Worm (Caenorhabditis elegans) whole organism, L1 larva: ENCODE data around the gene lsm-4.

Experiments used
- C16A3.4 ChIP-seq: fragments of 150-350 bp; optimal IDR thresholded peaks from 2 replicates; lab custom pipeline; 2014; ENCODE audit warnings: missing biosample characterization, missing genetic modification characterization
- aha-1 ChIP-seq: fragments of 150-350 bp; optimal IDR thresholded peaks from 2 replicates; lab custom pipeline; 2014; ENCODE audit warnings: missing biosample characterization, missing genetic modification characterization
- alr-1 ChIP-seq: fragments of 200-800 bp; sonication (Bioruptor generic); optimal IDR thresholded peaks from 2 replicates; lab custom pipeline; 2018; ENCODE audit warnings: borderline replicate concordance, mild to moderate bottlenecking, missing genetic modification characterization, missing compliant biosample characterization
- ama-1 ChIP-seq: fragments of 150-350 bp; optimal IDR thresholded peaks from 2 replicates; lab custom pipeline; 2014
- ceh-63 ChIP-seq: fragments of 200-800 bp; sonication (Bioruptor generic); optimal IDR thresholded peaks from 2 replicates; lab custom pipeline; 2018; ENCODE audit warnings: mild to moderate bottlenecking, missing genetic modification characterization, missing compliant biosample characterization
- ceh-88 ChIP-seq: fragments of 200-800 bp; sonication (Bioruptor generic); IDR thresholded peaks from 2 replicates; pipeline ENCODE4 v1.3.6; 2022; ENCODE audit warnings: missing genetic modification characterization, missing compliant biosample characterization
- dpl-1 ChIP-seq, 3 experiments: fragments of 150-350 bp in 2 of 3; sonication (generic microtip) in 1 of 3; optimal IDR thresholded peaks; 2 replicates each; lab custom pipeline; 2014 to 2017; ENCODE audit warnings: missing biosample characterization in 3 of 3, missing genetic modification characterization in 3 of 3, missing genetic modification reagents in 3 of 3
- dsc-1 ChIP-seq: sonication (generic microtip); optimal IDR thresholded peaks from 2 replicates; lab custom pipeline; 2016; ENCODE audit warnings: mild to moderate bottlenecking, missing genetic modification characterization, missing compliant biosample characterization
- efl-1 ChIP-seq, 4 experiments: fragments of 150-350 bp; optimal IDR thresholded peaks in 3 of 4; peaks in 1 of 4; 1 replicate in 1 of 4; 2 replicates in 3 of 4; lab custom pipeline; 2014; ENCODE audit warnings: missing biosample characterization in 2 of 4, missing genetic modification characterization in 2 of 4, missing genetic modification reagents in 2 of 4
- elt-2 ChIP-seq: sonication (generic microtip); optimal IDR thresholded peaks from 2 replicates; lab custom pipeline; 2016; ENCODE audit warnings: missing genetic modification characterization, mild to moderate bottlenecking, inconsistent platforms, missing compliant biosample characterization, missing genetic modification reagents
- elt-3 ChIP-seq, 6 experiments: fragments of 150-350 bp in 1 of 6; sonication (generic microtip); optimal IDR thresholded peaks; 2 replicates each; lab custom pipeline; 2017 to 2018; ENCODE audit warnings: missing biosample characterization in 6 of 6, missing genetic modification characterization in 6 of 6, inconsistent platforms in 1 of 6
- fkh-10 ChIP-seq: sonication (generic microtip); optimal IDR thresholded peaks from 2 replicates; lab custom pipeline; 2017; ENCODE audit warnings: missing biosample characterization, missing genetic modification reagents, missing genetic modification characterization
- grh-1 ChIP-seq: fragments of 200-800 bp; sonication (Bioruptor generic); IDR thresholded peaks from 2 replicates; pipeline ENCODE4 v1.3.6; 2022; ENCODE audit warnings: missing genetic modification reagents, missing genetic modification characterization, missing compliant biosample characterization
- hpl-2 ChIP-seq: fragments of 150-350 bp; optimal IDR thresholded peaks from 2 replicates; lab custom pipeline; 2014; ENCODE audit warnings: missing biosample characterization, missing genetic modification reagents, missing genetic modification characterization
- isw-1 ChIP-seq: fragments of 200-800 bp; sonication (Bioruptor generic); IDR thresholded peaks from 2 replicates; pipeline ENCODE4 v1.3.6; 2022; ENCODE audit warnings: missing genetic modification characterization, missing compliant biosample characterization
- lin-14 ChIP-seq: fragments of 200-800 bp; sonication (Bioruptor generic); optimal IDR thresholded peaks from 2 replicates; lab custom pipeline; 2018; ENCODE audit warnings: mild to moderate bottlenecking, missing genetic modification characterization, moderate library complexity, missing compliant biosample characterization
- lin-35 ChIP-seq, 2 experiments: fragments of 150-350 bp; optimal IDR thresholded peaks; 2 replicates each; lab custom pipeline; 2014; ENCODE audit warnings: missing biosample characterization in 2 of 2, missing genetic modification characterization in 2 of 2, missing genetic modification reagents in 2 of 2
- lir-3 ChIP-seq: sonication (generic microtip); optimal IDR thresholded peaks from 2 replicates; lab custom pipeline; 2016; ENCODE audit warnings: mild to moderate bottlenecking, missing genetic modification characterization, moderate library complexity, missing compliant biosample characterization; ENCODE audit not compliant: poor library complexity
- lsy-2 ChIP-seq, 2 experiments: fragments of 150-350 bp; optimal IDR thresholded peaks; 2 replicates each; lab custom pipeline; 2014; ENCODE audit warnings: missing biosample characterization in 2 of 2, missing genetic modification characterization in 2 of 2
- mab-9 ChIP-seq: fragments of 200-800 bp; sonication (Bioruptor generic); IDR thresholded peaks from 2 replicates; pipeline ENCODE4 v1.3.6; 2022; ENCODE audit warnings: missing genetic modification reagents, missing genetic modification characterization, missing compliant biosample characterization
- mdl-1 ChIP-seq, 2 experiments: fragments of 150-350 bp; optimal IDR thresholded peaks; 2 replicates each; lab custom pipeline; 2014 to 2017; ENCODE audit warnings: missing biosample characterization in 2 of 2, missing genetic modification characterization in 2 of 2, inconsistent platforms in 1 of 2
- mep-1 ChIP-seq: fragments of 150-350 bp; optimal IDR thresholded peaks from 2 replicates; lab custom pipeline; 2014; ENCODE audit warnings: missing biosample characterization, missing genetic modification characterization
- nhr-19 ChIP-seq: fragments of 200-800 bp; sonication (Bioruptor generic); conservative IDR thresholded peaks from 2 replicates; pipeline ENCODE4 v1.3.6; 2022; ENCODE audit warnings: missing genetic modification characterization, missing compliant biosample characterization
- nhr-20 ChIP-seq: sonication (generic microtip); optimal IDR thresholded peaks from 2 replicates; lab custom pipeline; 2016; ENCODE audit warnings: mild to moderate bottlenecking, missing genetic modification characterization, missing compliant biosample characterization
- nhr-28 ChIP-seq: fragments of 150-350 bp; optimal IDR thresholded peaks from 2 replicates; lab custom pipeline; 2014; ENCODE audit warnings: missing biosample characterization, missing genetic modification characterization
- nhr-71 ChIP-seq: sonication (generic microtip); optimal IDR thresholded peaks from 2 replicates; lab custom pipeline; 2016; ENCODE audit warnings: mild to moderate bottlenecking, missing genetic modification characterization, moderate library complexity, missing compliant biosample characterization
- nhr-77 ChIP-seq: fragments of 150-350 bp; optimal IDR thresholded peaks from 2 replicates; lab custom pipeline; 2014; ENCODE audit warnings: missing biosample characterization, missing genetic modification characterization
- nhr-84 ChIP-seq: sonication (generic microtip); optimal IDR thresholded peaks from 2 replicates; lab custom pipeline; 2017; ENCODE audit warnings: missing biosample characterization, missing genetic modification characterization
- nhr-85 ChIP-seq: sonication (generic microtip); peaks from one replicate; lab custom pipeline; 2016; ENCODE audit warnings: missing genetic modification characterization, inconsistent platforms, missing compliant biosample characterization
- pag-3 ChIP-seq: sonication (generic microtip); optimal IDR thresholded peaks from 2 replicates; lab custom pipeline; 2017; ENCODE audit warnings: missing genetic modification characterization, mild to moderate bottlenecking, missing compliant biosample characterization, antibody characterized with exemption, borderline replicate concordance; ENCODE audit not compliant: insufficient read depth
- pqm-1 ChIP-seq: sonication (generic microtip); optimal IDR thresholded peaks from 3 replicates; lab custom pipeline; 2017; ENCODE audit warnings: missing biosample characterization, missing genetic modification characterization
- snpc-4 ChIP-seq: fragments of 150-350 bp; optimal IDR thresholded peaks from 2 replicates; lab custom pipeline; 2014; ENCODE audit warnings: missing biosample characterization, missing genetic modification characterization
- swsn-7 ChIP-seq: sonication (generic microtip); optimal IDR thresholded peaks from 2 replicates; lab custom pipeline; 2016; ENCODE audit warnings: missing genetic modification characterization, missing compliant biosample characterization
- tlp-1 ChIP-seq: fragments of 150-350 bp; optimal IDR thresholded peaks from 2 replicates; lab custom pipeline; 2014; ENCODE audit warnings: missing biosample characterization, missing genetic modification characterization
- unc-98 ChIP-seq: fragments of 200-800 bp; sonication (Bioruptor generic); IDR thresholded peaks from 2 replicates; pipeline ENCODE4 v1.3.6; 2022; ENCODE audit warnings: missing genetic modification characterization, missing compliant biosample characterization
- vab-15 ChIP-seq: sonication (generic microtip); optimal IDR thresholded peaks from 2 replicates; lab custom pipeline; 2017; ENCODE audit warnings: missing genotype, mild to moderate bottlenecking, missing genetic modification characterization, missing compliant biosample characterization
- zag-1 ChIP-seq: fragments of 150-350 bp; optimal IDR thresholded peaks from 2 replicates; lab custom pipeline; 2014; ENCODE audit warnings: missing biosample characterization, missing genetic modification characterization
- ztf-4 ChIP-seq: fragments of 150-350 bp; optimal IDR thresholded peaks from 2 replicates; lab custom pipeline; 2014; ENCODE audit warnings: missing biosample characterization, missing genetic modification characterization

Gene lsm-4

ce11 chrII:7238248-7238647 lies 14.7 kb downstream of the lsm-4 start, which contains the start of gene aqp-1:
TSS of gene aqp-1 (minus strand) at chrII:7238349.
- no peak for TF ChIP-seq nhr-77
- peak in 1 of 2 experiments; percentile 2 for TF ChIP-seq mdl-1 (tag; optimal IDR thresholded peaks at IDR 0.05; lab: Kevin White, UChicago)
- peak; percentile 95 for TF ChIP-seq elt-2 (tag; lab: Kevin White, UChicago)
- TF ChIP-seq nhr-84 (tag; lab: Kevin White, UChicago), result no peak
- no peak for TF ChIP-seq vab-15 (tag; lab: Kevin White, UChicago)
- no peak for TF ChIP-seq lin-14 (GFP tag; lab: Kevin White, UChicago)
- no peak for TF ChIP-seq efl-1 (optimal IDR thresholded peaks at IDR 0.05; lab: Kevin White, UChicago)
- TF ChIP-seq efl-1 (GFP tag; optimal IDR thresholded peaks at IDR 0.05 in 1 of 2; lab: Kevin White, UChicago), result peak in 1 of 2 experiments; percentile 87
- peak; percentile 68 for TF ChIP-seq nhr-19
- peak in 1 of 2 experiments; percentile 53 for TF ChIP-seq lin-35 (GFP tag; optimal IDR thresholded peaks at IDR 0.05; lab: Kevin White, UChicago)
- no peak for TF ChIP-seq pqm-1 (tag; lab: Kevin White, UChicago)
- TF ChIP-seq nhr-28 (tag; lab: Kevin White, UChicago), result no peak
- no peak for TF ChIP-seq dpl-1 (GFP tag; optimal IDR thresholded peaks at IDR 0.05; lab: Kevin White, UChicago)
- peak; percentile 16 for TF ChIP-seq nhr-71 (tag; lab: Kevin White, UChicago)
- TF ChIP-seq ama-1 (lab: Kevin White, UChicago), result no peak
- peak; percentile 23 for TF ChIP-seq nhr-20 (tag; lab: Kevin White, UChicago)
- TF ChIP-seq elt-3 (tag; optimal IDR thresholded peaks at IDR 0.05; lab: Kevin White, UChicago), result no peak
- TF ChIP-seq, all 84 proteins: peak for 7

ce11 chrII:7236937-7237336 lies 16.0 kb downstream of the lsm-4 start:
- TF ChIP-seq efl-1 (optimal IDR thresholded peaks at IDR 0.05; lab: Kevin White, UChicago) (no peak), efl-1 (GFP tag; optimal IDR thresholded peaks at IDR 0.05 in 1 of 2; lab: Kevin White, UChicago) (peak in 1 of 2 experiments; percentile 33), lin-35 (GFP tag; optimal IDR thresholded peaks at IDR 0.05; lab: Kevin White, UChicago) (peak in 1 of 2 experiments; percentile 17), nhr-71 (tag; lab: Kevin White, UChicago) (peak; percentile 2), lsy-2 (tag; optimal IDR thresholded peaks at IDR 0.05; lab: Kevin White, UChicago) (no peak), elt-2 (tag; lab: Kevin White, UChicago) (peak; percentile 8), mep-1 (tag; lab: Kevin White, UChicago) (no peak)

ce11 chrII:7233274-7233673 lies 19.7 kb downstream of the lsm-4 start:
- peak; percentile 32 for TF ChIP-seq elt-2 (tag; lab: Kevin White, UChicago)
- no peak for TF ChIP-seq ceh-63 (GFP tag; lab: Kevin White, UChicago)
- TF ChIP-seq lin-35 (GFP tag; optimal IDR thresholded peaks at IDR 0.05; lab: Kevin White, UChicago), result peak in 1 of 2 experiments; percentile 4
- TF ChIP-seq efl-1 (optimal IDR thresholded peaks at IDR 0.05; lab: Kevin White, UChicago), result no peak
- TF ChIP-seq efl-1 (GFP tag; optimal IDR thresholded peaks at IDR 0.05 in 1 of 2; lab: Kevin White, UChicago), result peak in 1 of 2 experiments; percentile 65
- no peak for TF ChIP-seq nhr-28 (tag; lab: Kevin White, UChicago)
- TF ChIP-seq, all 84 proteins: peak for 3

DNA sequence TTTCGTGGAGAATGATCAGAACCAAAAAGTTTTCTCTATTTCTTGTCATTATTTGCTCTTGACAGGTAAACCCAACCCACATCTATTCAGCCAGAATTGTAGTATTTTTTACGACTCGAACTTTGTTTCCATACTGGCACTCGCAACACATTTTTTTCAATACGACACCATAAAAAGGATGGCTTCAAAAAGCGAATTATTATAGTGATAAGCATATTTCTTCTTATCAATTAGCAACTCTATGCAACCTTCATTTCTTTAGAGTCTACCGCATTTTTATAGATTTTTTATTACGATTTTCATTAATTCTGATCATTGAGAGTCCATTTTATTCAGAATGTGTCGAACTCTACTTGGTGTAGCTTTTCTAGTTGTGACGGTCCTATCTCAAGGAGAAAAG lies 20.4 kb downstream of the lsm-4 start, which contains the start of gene ctsa-3.1:
TSS of gene ctsa-3.1 (plus strand) at position 337 of the 400 bp plus-strand sequence.
- TF ChIP-seq lir-3 (tag; lab: Kevin White, UChicago) (no peak), ztf-4 (no peak), alr-1 (no peak), lin-14 (GFP tag; lab: Kevin White, UChicago) (peak; percentile 1), ceh-88 (GFP tag; lab: Robert Waterston, UW) (no peak), elt-2 (tag; lab: Kevin White, UChicago) (peak; percentile 66)

ce11 chrII:7231951-7232350 lies 21.0 kb downstream of the lsm-4 start:
- TF ChIP-seq nhr-19, result no peak
- TF ChIP-seq snpc-4, result peak; percentile 90
- no peak for TF ChIP-seq efl-1 (optimal IDR thresholded peaks at IDR 0.05; lab: Kevin White, UChicago)
- TF ChIP-seq efl-1 (GFP tag; optimal IDR thresholded peaks at IDR 0.05 in 1 of 2; lab: Kevin White, UChicago), result peak in 1 of 2 experiments; percentile 54
- TF ChIP-seq, all 84 proteins: peak for 2

DNA sequence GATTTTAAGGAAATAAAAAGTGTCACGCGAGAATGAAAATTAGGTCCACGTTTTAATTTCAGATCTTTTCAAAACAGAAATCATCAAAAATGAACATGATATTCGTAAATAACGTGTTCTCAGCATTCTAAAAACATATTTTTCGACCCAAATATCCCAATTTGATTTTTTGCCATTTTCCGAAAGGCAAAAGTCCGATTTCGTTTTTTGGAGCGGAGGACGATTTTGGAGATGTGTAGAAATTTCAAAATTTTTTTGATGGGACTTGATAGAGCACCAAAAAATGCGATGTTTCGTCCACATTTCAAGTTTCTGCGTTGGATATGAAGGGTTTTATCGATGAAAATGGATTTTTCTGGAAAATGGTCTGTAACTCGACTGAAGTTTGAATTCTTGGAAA lies 22.3 kb downstream of the lsm-4 start:
- TF ChIP-seq hpl-2 (GFP tag; lab: Kevin White, UChicago) (no peak), unc-98 (GFP tag; lab: Robert Waterston, UW) (no peak), aha-1 (tag; lab: Kevin White, UChicago) (no peak), tlp-1 (tag; lab: Kevin White, UChicago) (no peak), fkh-10 (GFP tag; lab: Kevin White, UChicago) (no peak), elt-2 (tag; lab: Kevin White, UChicago) (no peak), mdl-1 (tag; optimal IDR thresholded peaks at IDR 0.05; lab: Kevin White, UChicago) (no peak), nhr-85 (no peak), nhr-28 (tag; lab: Kevin White, UChicago) (no peak), mab-9 (GFP tag; lab: Robert Waterston, UW) (no peak), dsc-1 (tag; lab: Kevin White, UChicago) (no peak), swsn-7 (tag; lab: Kevin White, UChicago) (no peak), isw-1 (GFP tag; lab: Robert Waterston, UW) (no peak), pag-3 (tag; lab: Kevin White, UChicago) (no peak), zag-1 (tag; lab: Kevin White, UChicago) (no peak), mep-1 (tag; lab: Kevin White, UChicago) (peak; percentile 5), grh-1 (0 out of 2 replicates have a peak, but pooled peaks have one; percentile 9), C16A3.4 (tag; lab: Kevin White, UChicago) (no peak), efl-1 (optimal IDR thresholded peaks at IDR 0.05; lab: Kevin White, UChicago) (no peak), efl-1 (GFP tag; optimal IDR thresholded peaks at IDR 0.05 in 1 of 2; lab: Kevin White, UChicago) (peak in 1 of 2 experiments; percentile 1)
- TF ChIP-seq, all 84 proteins: peak for 3
